Worm (Caenorhabditis elegans) whole organism, mixed stage, embryonic: ENCODE data around the gene sdhd-1.
A peak's percentile ranks its signal among the peaks of the same experiment; 100 is the strongest.

Source experiments
- M03D4.4 ChIP-seq: sonication (generic microtip); optimal IDR thresholded peaks from 2 replicates; lab custom pipeline; 2017; ENCODE audit warnings: mild to moderate bottlenecking, missing genetic modification characterization, missing compliant biosample characterization
- blmp-1 ChIP-seq: fragments of 150-350 bp; optimal IDR thresholded peaks from 2 replicates; lab custom pipeline; 2014; ENCODE audit warnings: missing biosample characterization, missing genetic modification characterization
- ceh-39 ChIP-seq: fragments of 150-350 bp; optimal IDR thresholded peaks from 2 replicates; lab custom pipeline; 2014; ENCODE audit warnings: missing biosample characterization, missing genetic modification characterization
- ceh-43 ChIP-seq: fragments of 200-800 bp; sonication (Bioruptor generic); optimal IDR thresholded peaks from 2 replicates; lab custom pipeline; 2018; ENCODE audit warnings: mild to moderate bottlenecking, missing genetic modification characterization, moderate library complexity, missing compliant biosample characterization
- ceh-83 ChIP-seq: fragments of 200-800 bp; sonication (Bioruptor generic); optimal IDR thresholded peaks from 2 replicates; lab custom pipeline; 2018; ENCODE audit warnings: mild to moderate bottlenecking, missing genetic modification characterization, missing compliant biosample characterization
- ces-1 ChIP-seq: fragments of 150-350 bp; optimal IDR thresholded peaks from 2 replicates; lab custom pipeline; 2014; ENCODE audit warnings: missing biosample characterization, missing genetic modification reagents, missing genetic modification characterization
- drap-1 ChIP-seq: fragments of 200-800 bp; sonication (Bioruptor generic); optimal IDR thresholded peaks from 3 replicates; lab custom pipeline; 2018; ENCODE audit warnings: mild to moderate bottlenecking, missing genetic modification characterization, missing compliant biosample characterization
- elt-1 ChIP-seq: sonication (generic microtip); optimal IDR thresholded peaks from 2 replicates; lab custom pipeline; 2017; ENCODE audit warnings: missing genetic modification characterization, mild to moderate bottlenecking, missing compliant biosample characterization, antibody characterized with exemption, moderate library complexity, borderline replicate concordance; ENCODE audit not compliant: insufficient read depth
- elt-3 ChIP-seq: fragments of 150-350 bp; optimal IDR thresholded peaks from 2 replicates; lab custom pipeline; 2014; ENCODE audit warnings: missing biosample characterization, missing genetic modification characterization
- ham-2 ChIP-seq: fragments of 200-800 bp; sonication (Bioruptor generic); optimal IDR thresholded peaks from 2 replicates; lab custom pipeline; 2018; ENCODE audit warnings: mild to moderate bottlenecking, missing genetic modification characterization, missing compliant biosample characterization
- hlh-1 ChIP-seq: fragments of 150-350 bp; optimal IDR thresholded peaks from 2 replicates; lab custom pipeline; 2014; ENCODE audit warnings: missing biosample characterization, missing genetic modification reagents, missing genetic modification characterization
- lin-13 ChIP-seq: fragments of 150-350 bp; optimal IDR thresholded peaks from 2 replicates; lab custom pipeline; 2014; ENCODE audit warnings: missing biosample characterization, missing genetic modification characterization
- lin-32 ChIP-seq: fragments of 200-800 bp; sonication (Bioruptor generic); optimal IDR thresholded peaks from 2 replicates; lab custom pipeline; 2018; ENCODE audit warnings: mild to moderate bottlenecking, missing genetic modification characterization, missing compliant biosample characterization
- lsy-2 ChIP-seq: fragments of 150-350 bp; optimal IDR thresholded peaks from 2 replicates; lab custom pipeline; 2014; ENCODE audit warnings: missing biosample characterization, missing genetic modification characterization
- mab-5 ChIP-seq: fragments of 150-350 bp; optimal IDR thresholded peaks from 2 replicates; lab custom pipeline; 2014; ENCODE audit warnings: missing biosample characterization, missing genetic modification characterization
- mls-2 ChIP-seq: sonication (generic microtip); optimal IDR thresholded peaks from 2 replicates; lab custom pipeline; 2016; ENCODE audit warnings: mild to moderate bottlenecking, missing genetic modification characterization, moderate library complexity, missing compliant biosample characterization
- nhr-12 ChIP-seq: fragments of 150-350 bp; optimal IDR thresholded peaks from 2 replicates; lab custom pipeline; 2014; ENCODE audit warnings: missing biosample characterization, missing genetic modification characterization
- nhr-2 ChIP-seq: fragments of 150-350 bp; optimal IDR thresholded peaks from 2 replicates; lab custom pipeline; 2014; ENCODE audit warnings: missing biosample characterization, missing genetic modification characterization
- nhr-237 ChIP-seq: fragments of 150-350 bp; optimal IDR thresholded peaks from 2 replicates; lab custom pipeline; 2014; ENCODE audit warnings: missing biosample characterization, missing genetic modification characterization
- nhr-28 ChIP-seq: fragments of 150-350 bp; optimal IDR thresholded peaks from 2 replicates; lab custom pipeline; 2014; ENCODE audit warnings: missing biosample characterization, missing genetic modification characterization
- pha-4 ChIP-seq: fragments of 150-350 bp; optimal IDR thresholded peaks from 2 replicates; lab custom pipeline; 2018; ENCODE audit warnings: missing biosample characterization, missing genetic modification reagents, missing genetic modification characterization
- sem-2 ChIP-seq: fragments of 200-800 bp; sonication (Bioruptor generic); optimal IDR thresholded peaks from 2 replicates; lab custom pipeline; 2018; ENCODE audit warnings: mild to moderate bottlenecking, missing genetic modification characterization, missing compliant biosample characterization
- snpc-4 ChIP-seq: fragments of 150-350 bp; optimal IDR thresholded peaks from 2 replicates; lab custom pipeline; 2014; ENCODE audit warnings: missing biosample characterization, missing genetic modification characterization
- sptf-1 ChIP-seq: sonication (generic microtip); optimal IDR thresholded peaks from 2 replicates; lab custom pipeline; 2017; ENCODE audit warnings: mild to moderate bottlenecking, missing genetic modification characterization, moderate library complexity, missing compliant biosample characterization
- tbx-8 ChIP-seq: fragments of 200-800 bp; sonication (Bioruptor generic); optimal IDR thresholded peaks from 2 replicates; lab custom pipeline; 2018; ENCODE audit warnings: mild to moderate bottlenecking, missing genetic modification characterization, moderate library complexity, missing compliant biosample characterization
- unc-120 ChIP-seq: sonication (generic microtip); optimal IDR thresholded peaks from 2 replicates; lab custom pipeline; 2017; ENCODE audit warnings: missing genetic modification characterization, missing compliant biosample characterization; ENCODE audit not compliant: poor library complexity, severe bottlenecking
- unc-39 ChIP-seq: fragments of 150-350 bp; optimal IDR thresholded peaks from 2 replicates; lab custom pipeline; 2014; ENCODE audit warnings: missing biosample characterization, missing genetic modification characterization
- unc-62 ChIP-seq: fragments of 150-350 bp; optimal IDR thresholded peaks from 2 replicates; lab custom pipeline; 2014; ENCODE audit warnings: missing biosample characterization, missing genetic modification reagents, missing genetic modification characterization
- zip-8 ChIP-seq: fragments of 150-350 bp; optimal IDR thresholded peaks from 2 replicates; lab custom pipeline; 2014; ENCODE audit warnings: missing biosample characterization, missing genetic modification characterization
- ztf-11 ChIP-seq: fragments of 150-350 bp; optimal IDR thresholded peaks from 2 replicates; lab custom pipeline; 2014; ENCODE audit warnings: missing biosample characterization, missing genetic modification characterization

The sdhd-1 gene

DNA sequence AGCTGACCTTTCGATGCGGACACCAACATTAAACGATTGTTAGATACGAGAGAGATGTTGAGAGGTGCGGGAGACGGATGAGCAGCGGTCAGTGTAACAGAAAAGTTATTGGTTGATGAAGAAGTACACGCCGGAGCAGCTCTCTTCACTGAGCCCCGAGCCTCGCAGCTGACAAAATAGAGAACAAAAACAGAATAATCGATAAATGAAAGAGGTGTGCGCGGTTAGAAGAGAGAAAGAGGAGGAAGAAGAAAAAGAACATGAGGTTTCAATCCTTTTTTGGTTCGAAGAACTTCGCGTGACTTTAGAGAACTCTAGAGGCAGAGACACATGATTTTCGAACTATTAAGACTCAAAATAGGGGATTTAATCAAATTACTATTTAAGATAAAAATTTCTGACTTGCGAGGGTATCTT is 7.9 kb downstream of the sdhd-1 start:
- TF ChIP-seq hlh-1 (tag; lab: Kevin White, UChicago) = peak; percentile 90
- no peak for TF ChIP-seq lin-13 (tag; lab: Kevin White, UChicago)
- no peak for TF ChIP-seq ceh-39 (tag; lab: Kevin White, UChicago)
- no peak for TF ChIP-seq nhr-28 (tag; lab: Kevin White, UChicago)
- TF ChIP-seq unc-120 (tag; lab: Kevin White, UChicago) = peak; percentile 60
- TF ChIP-seq nhr-12 (tag; lab: Kevin White, UChicago) = no peak
- TF ChIP-seq elt-1 (tag; lab: Kevin White, UChicago) = no peak
- TF ChIP-seq ceh-43 (GFP tag; lab: Kevin White, UChicago) = no peak
- no peak for TF ChIP-seq unc-39
- peak; percentile 58 for TF ChIP-seq unc-62
- TF ChIP-seq M03D4.4 (tag; lab: Kevin White, UChicago) = peak; percentile 42
- TF ChIP-seq drap-1 = no peak
- TF ChIP-seq sem-2 (GFP tag; lab: Kevin White, UChicago) = no peak

DNA sequence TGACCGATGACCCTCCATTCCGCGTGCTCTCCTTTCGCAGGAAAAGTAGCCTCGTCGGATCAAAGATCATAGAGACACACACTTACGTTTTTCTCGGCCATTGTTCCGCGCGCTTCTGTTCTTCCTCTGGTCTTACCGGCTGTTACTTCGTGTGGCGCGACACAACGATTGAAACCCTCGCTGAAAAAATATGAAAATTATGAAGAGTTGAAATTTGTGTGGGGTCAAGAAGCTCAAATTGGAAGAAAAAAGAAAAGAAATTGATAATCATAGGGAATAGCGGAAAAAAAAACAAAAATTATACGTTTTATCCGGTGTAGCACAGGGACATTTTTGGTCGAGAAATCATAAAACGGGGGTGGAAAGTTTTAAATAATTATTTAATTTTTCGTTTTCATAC is 8.7 kb downstream of the sdhd-1 start, which contains the start of gene cey-1:
TSS of gene cey-1 (minus strand) at position 180 of the 400 bp plus-strand sequence.
- no peak for TF ChIP-seq drap-1
- TF ChIP-seq nhr-237 (tag; lab: Kevin White, UChicago) = no peak
- TF ChIP-seq unc-120 (tag; lab: Kevin White, UChicago) = no peak
- no peak for TF ChIP-seq zip-8 (tag; lab: Kevin White, UChicago)
- no peak for TF ChIP-seq sptf-1 (tag; lab: Kevin White, UChicago)
- TF ChIP-seq elt-3 (tag; lab: Kevin White, UChicago) = no peak
- no peak for TF ChIP-seq tbx-8 (GFP tag; lab: Kevin White, UChicago)
- no peak for TF ChIP-seq nhr-12 (tag; lab: Kevin White, UChicago)
- no peak for TF ChIP-seq pha-4 (tag; lab: Kevin White, UChicago)
- TF ChIP-seq sem-2 (GFP tag; lab: Kevin White, UChicago) = no peak
- no peak for TF ChIP-seq elt-1 (tag; lab: Kevin White, UChicago)
- TF ChIP-seq M03D4.4 (tag; lab: Kevin White, UChicago) = no peak
- no peak for TF ChIP-seq hlh-1 (tag; lab: Kevin White, UChicago)

DNA sequence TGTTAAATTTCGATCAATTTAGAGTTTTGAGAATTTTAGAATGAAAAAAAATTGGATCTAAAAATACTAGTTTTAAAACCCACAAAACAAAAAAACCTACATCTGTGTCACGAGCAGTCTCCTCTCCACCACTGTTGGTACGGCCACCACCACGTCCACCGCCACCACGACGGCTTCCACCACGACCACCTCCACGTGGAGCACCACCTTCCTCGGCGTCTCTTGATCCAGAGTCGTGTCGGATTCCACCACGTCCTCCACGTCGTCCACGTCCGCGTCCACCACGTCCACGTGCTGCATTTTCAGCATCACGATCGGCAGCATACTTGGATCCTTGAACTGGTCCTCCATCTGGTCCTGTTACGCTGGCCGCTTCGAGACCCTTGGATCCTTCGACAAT is 9.6 kb downstream of the sdhd-1 start:
- TF ChIP-seq zip-8 (tag; lab: Kevin White, UChicago) (no peak), mab-5 (tag; lab: Kevin White, UChicago) (no peak), elt-1 (tag; lab: Kevin White, UChicago) (no peak), lin-32 (GFP tag; lab: Kevin White, UChicago) (no peak), lin-13 (tag; lab: Kevin White, UChicago) (no peak), ham-2 (no peak), M03D4.4 (tag; lab: Kevin White, UChicago) (no peak), tbx-8 (GFP tag; lab: Kevin White, UChicago) (no peak), unc-39 (no peak), hlh-1 (tag; lab: Kevin White, UChicago) (no peak), nhr-28 (tag; lab: Kevin White, UChicago) (no peak), unc-62 (no peak)

DNA sequence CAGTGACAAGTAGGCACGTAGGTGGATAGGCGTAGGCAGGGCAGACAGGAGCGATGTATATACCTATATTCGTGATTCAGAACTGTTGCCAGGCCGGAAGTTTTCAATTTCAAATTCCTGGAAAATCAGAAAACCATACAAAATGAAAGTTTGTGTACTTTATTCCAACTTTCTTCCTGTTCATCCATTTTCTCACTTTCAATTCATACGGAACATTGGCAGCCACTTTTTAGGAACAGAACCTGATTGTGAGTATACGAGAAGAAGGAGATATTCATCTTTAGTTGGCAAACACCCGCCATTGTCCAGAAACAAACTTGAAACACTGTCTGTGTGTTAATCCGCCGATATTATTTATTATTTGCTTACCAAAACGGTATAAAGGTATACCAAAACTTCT is 13.9 kb downstream of the sdhd-1 start, which contains the start of gene srlf-15:
TSS of gene srlf-15 (plus strand) at position 301 of the 400 bp plus-strand sequence.
- TF ChIP-seq elt-1 (tag; lab: Kevin White, UChicago) = no peak
- TF ChIP-seq ces-1 (GFP tag; lab: Kevin White, UChicago) = no peak
- TF ChIP-seq ceh-43 (GFP tag; lab: Kevin White, UChicago) = no peak
- no peak for TF ChIP-seq snpc-4 (tag; lab: Kevin White, UChicago)
- no peak for TF ChIP-seq nhr-2 (tag; lab: Kevin White, UChicago)
- TF ChIP-seq nhr-12 (tag; lab: Kevin White, UChicago) = no peak
- TF ChIP-seq blmp-1 = no peak
- no peak for TF ChIP-seq ztf-11
- TF ChIP-seq lin-13 (tag; lab: Kevin White, UChicago) = no peak
- TF ChIP-seq ham-2 = no peak
- no peak for TF ChIP-seq lsy-2 (tag; lab: Kevin White, UChicago)
- TF ChIP-seq unc-120 (tag; lab: Kevin White, UChicago) = no peak
- no peak for TF ChIP-seq mab-5 (tag; lab: Kevin White, UChicago)
- no peak for TF ChIP-seq nhr-28 (tag; lab: Kevin White, UChicago)
- no peak for TF ChIP-seq mls-2
- TF ChIP-seq ceh-83 (GFP tag; lab: Kevin White, UChicago) = no peak
- TF ChIP-seq sptf-1 (tag; lab: Kevin White, UChicago) = no peak
- TF ChIP-seq drap-1 = no peak
- no peak for TF ChIP-seq elt-3 (tag; lab: Kevin White, UChicago)
- TF ChIP-seq zip-8 (tag; lab: Kevin White, UChicago) = no peak
- TF ChIP-seq, all 35 proteins: peak for 0
